Fruit fly (Drosophila melanogaster) Kc167 (cell line): ENCODE data around the gene AsnS.

Source experiments
- h ChIP-seq: fragments of >200 bp; optimal IDR thresholded peaks from 3 replicates; lab custom pipeline; 2018; ENCODE audit warnings: missing external identifiers
- insv ChIP-seq: fragments of >200 bp; optimal IDR thresholded peaks from 3 replicates; lab custom pipeline; 2018; ENCODE audit warnings: missing external identifiers
- psq ChIP-seq: fragments of >200 bp; optimal IDR thresholded peaks from 2 replicates; lab custom pipeline; 2017; ENCODE audit warnings: missing external identifiers
- ttk ChIP-seq: sonication (Bioruptor generic); optimal IDR thresholded peaks from 2 replicates; lab custom pipeline; 2017; ENCODE audit warnings: missing external identifiers

dm6 chr3L:21130839-21131410, 42.0 kb upstream of the AsnS start, which contains the start of gene ko:
- no peak for TF ChIP-seq psq (lab: Kevin White, UChicago)
- no peak for TF ChIP-seq h (lab: Kevin White, UChicago)
- TF ChIP-seq insv, result no peak
- TF ChIP-seq ttk (lab: Kevin White, UChicago), result no peak
